Worm (Caenorhabditis elegans): ENCODE results near the gene F49H6.5.

DNA sequence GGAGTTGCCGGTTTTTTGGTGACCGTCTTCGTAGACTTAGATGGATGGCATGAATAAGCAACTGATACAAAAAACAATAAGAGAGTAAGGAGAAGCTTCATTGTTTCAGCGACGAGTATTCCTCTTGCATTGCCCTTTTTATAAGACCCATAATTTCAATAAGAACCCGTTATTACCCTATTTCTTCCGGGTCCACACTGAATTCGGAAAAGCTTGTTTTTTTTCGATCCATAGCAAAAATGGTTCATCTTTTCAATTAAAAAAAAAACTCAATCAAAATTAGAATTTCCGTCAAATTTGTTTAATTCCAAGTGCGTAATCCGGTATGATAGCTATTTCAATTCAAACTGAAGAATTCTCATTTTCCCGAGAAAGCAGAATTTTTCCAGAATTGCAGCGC, 36.0 kb upstream of the F49H6.5 start, which contains the start of gene Y102A5C.40:
- no peak for TF ChIP-seq unc-62 (GFP tag; optimal IDR thresholded peaks at IDR 0.05)
- TF ChIP-seq C06A6.2 (GFP tag; conservative IDR thresholded peaks at IDR 0.05), result no peak
- no peak for TF ChIP-seq B0035.1 (tag; optimal IDR thresholded peaks at IDR 0.05)
- TF ChIP-seq dpl-1 (GFP tag; optimal IDR thresholded peaks at IDR 0.05), result no peak
- no peak for TF ChIP-seq pha-4 (tag; optimal IDR thresholded peaks at IDR 0.05)
- no peak for TF ChIP-seq cebp-1 (GFP tag; IDR thresholded peaks at IDR 0.05)
- no peak for TF ChIP-seq cebp-1 (tag; optimal IDR thresholded peaks at IDR 0.05)
- no peak for TF ChIP-seq mes-4 (tag; optimal IDR thresholded peaks at IDR 0.05)
- no peak for TF ChIP-seq ama-1 (optimal IDR thresholded peaks at IDR 0.05)
- no peak for TF ChIP-seq ama-1 (GFP tag; optimal IDR thresholded peaks at IDR 0.05)
- no peak for TF ChIP-seq B0336.3 (GFP tag; IDR thresholded peaks at IDR 0.05)

All from whole organism, young adult.